Worm (Caenorhabditis elegans): ENCODE results near the gene mrpl-45.
A peak's percentile ranks its signal among the peaks of the same experiment; 100 is the strongest.

The mrpl-45 gene

DNA sequence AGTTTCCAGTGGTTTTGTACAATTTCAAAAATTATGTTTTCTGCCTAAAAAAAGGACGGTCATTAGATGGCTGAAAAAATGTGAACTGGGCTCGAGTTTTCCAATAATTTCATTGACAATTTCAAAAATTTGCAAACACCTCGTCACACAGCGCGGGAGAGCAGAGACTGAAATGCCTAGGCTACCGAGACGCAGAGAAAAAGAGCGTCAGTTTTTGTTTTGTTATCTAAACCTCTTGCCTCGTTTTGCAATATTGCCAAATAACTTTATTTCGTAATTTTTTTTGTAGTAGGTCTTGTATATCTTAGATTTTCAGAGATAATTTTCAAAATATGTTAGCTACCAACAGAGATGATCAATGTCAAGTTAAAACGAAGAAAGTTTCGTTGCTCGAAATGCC, 41.4 kb upstream of the mrpl-45 start, which contains the start of gene fbxa-63 (continued):
- TF ChIP-seq dsc-1 (tag; optimal IDR thresholded peaks at IDR 0.05) (no peak), nhr-28 (tag; optimal IDR thresholded peaks at IDR 0.05) (no peak), nhr-71 (tag; optimal IDR thresholded peaks at IDR 0.05) (peak; percentile 42), unc-30 (tag; optimal IDR thresholded peaks at IDR 0.05) (no peak), fos-1 (tag; optimal IDR thresholded peaks at IDR 0.05) (no peak), fkh-4 (tag; optimal IDR thresholded peaks at IDR 0.05; ENCODE audit: borderline replicate concordance) (no peak), unc-130 (tag; optimal IDR thresholded peaks at IDR 0.05) (no peak), tbx-2 (tag; optimal IDR thresholded peaks at IDR 0.05) (no peak), lin-13 (GFP tag; optimal IDR thresholded peaks at IDR 0.05) (peak; percentile 20), nhr-11 (tag; optimal IDR thresholded peaks at IDR 0.05) (peak; percentile 15), lin-14 (GFP tag; optimal IDR thresholded peaks at IDR 0.05) (peak; percentile 61)

DNA sequence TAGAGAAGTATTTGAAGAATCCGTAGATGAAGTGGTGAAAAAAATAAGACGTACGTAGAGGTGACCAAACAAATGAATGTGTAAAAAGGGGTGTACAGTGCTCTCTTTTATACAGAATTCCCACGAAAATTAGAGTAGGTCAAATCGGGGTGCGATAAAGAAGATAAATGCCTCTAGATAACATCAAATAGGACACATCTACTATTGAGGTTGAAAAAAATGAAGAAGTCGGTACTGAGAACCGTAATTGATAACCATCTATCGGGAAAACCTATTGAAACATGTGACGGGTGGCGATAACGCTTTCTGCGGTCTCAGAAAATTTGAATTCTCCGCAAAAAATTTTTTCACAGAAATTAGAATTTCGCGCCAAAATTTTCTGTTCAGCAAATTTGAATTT, 36.9 kb upstream of the mrpl-45 start, which contains the start of gene fbxa-61:
Gene fbxa-61 (plus strand): TSS at position 345 of the 400 bp plus-strand sequence.
- peak; percentile 67 for TF ChIP-seq nhr-85 (tag)
- TF ChIP-seq mab-9 (GFP tag; IDR thresholded peaks at IDR 0.05): no peak

DNA sequence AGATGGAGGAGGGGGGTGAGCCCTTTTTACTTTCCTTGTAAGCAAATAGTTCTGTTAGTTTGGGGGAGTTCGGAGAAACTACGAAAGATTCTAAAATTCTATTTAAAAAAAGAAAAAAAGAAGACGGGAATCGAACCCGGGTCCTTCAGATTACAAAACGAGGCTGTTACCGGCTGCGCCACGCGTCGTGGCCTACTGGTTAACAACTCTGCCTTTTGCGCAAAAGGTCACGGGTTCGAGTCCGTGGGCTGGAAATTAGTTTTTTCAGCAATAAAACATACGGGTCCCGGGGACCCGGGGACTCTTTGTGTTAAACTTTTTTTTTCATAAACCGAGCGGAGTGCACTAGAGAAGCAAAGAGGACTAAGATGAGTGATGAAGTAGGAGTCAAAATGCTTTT, 29.4 kb upstream of the mrpl-45 start:
- TF ChIP-seq dsc-1 (tag; optimal IDR thresholded peaks at IDR 0.05) (no peak), nhr-77 (tag; optimal IDR thresholded peaks at IDR 0.05) (no peak), skn-1 (tag; optimal IDR thresholded peaks at IDR 0.05) (no peak), pqm-1 (tag; optimal IDR thresholded peaks at IDR 0.05) (no peak), fkh-10 (GFP tag; optimal IDR thresholded peaks at IDR 0.05) (no peak), nhr-47 (tag; optimal IDR thresholded peaks at IDR 0.05) (no peak), snpc-4 (tag; optimal IDR thresholded peaks at IDR 0.05) (no peak), tlp-1 (tag; optimal IDR thresholded peaks at IDR 0.05) (no peak), efl-3 (GFP tag; optimal IDR thresholded peaks at IDR 0.05) (no peak), swsn-7 (tag; optimal IDR thresholded peaks at IDR 0.05) (no peak), Y116A8C.19 (tag; optimal IDR thresholded peaks at IDR 0.05; ENCODE audit: borderline replicate concordance) (no peak), mab-9 (GFP tag; IDR thresholded peaks at IDR 0.05) (no peak), mef-2 (tag; optimal IDR thresholded peaks at IDR 0.05) (no peak), pax-3 (tag; optimal IDR thresholded peaks at IDR 0.05) (no peak), egl-27 (tag; optimal IDR thresholded peaks at IDR 0.05) (no peak), elt-3 (tag; optimal IDR thresholded peaks at IDR 0.05) (no peak)

DNA sequence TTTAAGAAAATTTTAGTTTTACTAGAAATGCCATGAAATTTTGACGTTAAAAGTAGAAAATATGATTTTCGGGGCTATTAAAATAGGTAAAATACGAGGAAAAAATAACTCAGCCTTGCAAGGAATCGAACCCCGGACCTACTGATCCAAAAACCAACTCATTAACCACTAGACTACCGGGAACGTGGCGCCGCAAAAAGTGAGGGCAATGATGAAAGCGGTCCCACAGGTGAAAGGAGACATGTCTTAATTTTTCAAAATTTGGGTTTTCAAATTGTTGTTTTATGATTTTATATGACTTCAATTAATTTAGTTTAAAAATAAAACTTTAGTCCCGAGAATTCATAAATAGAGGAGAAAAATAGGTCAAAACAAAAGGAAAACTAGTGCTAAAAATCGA, 28.9 kb upstream of the mrpl-45 start:
- no peak for TF ChIP-seq irx-1 (tag; optimal IDR thresholded peaks at IDR 0.05)
- no peak for TF ChIP-seq efl-1 (optimal IDR thresholded peaks at IDR 0.05)
- TF ChIP-seq efl-1 (GFP tag; optimal IDR thresholded peaks at IDR 0.05 in 1 of 2): peak in 1 of 2 experiments; percentile 86

DNA sequence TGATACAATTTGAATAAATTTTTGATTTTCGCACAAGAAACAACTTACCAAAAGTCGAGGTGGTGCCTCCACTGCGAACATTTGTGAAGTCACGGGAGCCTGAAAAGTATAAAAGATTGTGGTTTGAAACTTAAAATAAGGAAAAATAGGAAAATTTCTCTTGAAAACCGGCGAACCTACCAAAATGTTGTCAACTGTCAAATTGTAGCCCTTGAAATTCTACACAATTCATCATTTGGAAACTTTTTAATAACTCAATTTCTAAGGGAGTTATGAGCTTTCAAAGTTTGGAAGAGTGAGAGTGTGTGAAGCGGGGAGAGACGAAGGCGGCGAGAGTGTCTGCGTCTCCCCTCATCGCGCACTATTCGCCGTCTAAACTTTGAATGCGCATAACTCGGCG, 28.4 kb upstream of the mrpl-45 start, which contains the start of gene pes-4:
Gene pes-4 (minus strand): TSS at position 101 of the 400 bp plus-strand sequence.
- TF ChIP-seq jun-1 (tag; optimal IDR thresholded peaks at IDR 0.05) (no peak), unc-130 (tag; optimal IDR thresholded peaks at IDR 0.05) (no peak), nhr-237 (tag; optimal IDR thresholded peaks at IDR 0.05) (no peak), mab-9 (GFP tag; IDR thresholded peaks at IDR 0.05) (no peak), nhr-19 (GFP tag; conservative IDR thresholded peaks at IDR 0.05) (no peak), nhr-11 (tag; optimal IDR thresholded peaks at IDR 0.05) (no peak), sox-4 (tag; optimal IDR thresholded peaks at IDR 0.05) (no peak), zag-1 (tag; optimal IDR thresholded peaks at IDR 0.05) (no peak), rnt-1 (tag; optimal IDR thresholded peaks at IDR 0.05) (no peak), unc-98 (GFP tag; IDR thresholded peaks at IDR 0.05) (no peak), fkh-10 (GFP tag; optimal IDR thresholded peaks at IDR 0.05) (no peak), nhr-77 (tag; optimal IDR thresholded peaks at IDR 0.05) (no peak), lsy-2 (tag; optimal IDR thresholded peaks at IDR 0.05) (no peak), hlh-17 (GFP tag; optimal IDR thresholded peaks at IDR 0.05; ENCODE audit: borderline replicate concordance) (no peak), hpl-2 (GFP tag; optimal IDR thresholded peaks at IDR 0.05) (no peak), nhr-84 (tag; optimal IDR thresholded peaks at IDR 0.05) (no peak), mef-2 (tag; optimal IDR thresholded peaks at IDR 0.05) (no peak), isw-1 (GFP tag; IDR thresholded peaks at IDR 0.05) (no peak)
